Worm (Caenorhabditis elegans) whole organism, L1 larva: ENCODE data around the gene ddr-1.

ENCODE experiments used
- C16A3.4 ChIP-seq: fragments of 150-350 bp; optimal IDR thresholded peaks from 2 replicates; lab custom pipeline; 2014; ENCODE audit warnings: missing biosample characterization, missing genetic modification characterization
- C34B4.2 ChIP-seq: sonication (generic microtip); optimal IDR thresholded peaks from 2 replicates; lab custom pipeline; 2017; ENCODE audit warnings: mild to moderate bottlenecking, missing genetic modification characterization, missing compliant biosample characterization
- aha-1 ChIP-seq: fragments of 150-350 bp; optimal IDR thresholded peaks from 2 replicates; lab custom pipeline; 2014; ENCODE audit warnings: missing biosample characterization, missing genetic modification characterization
- aly-2 ChIP-seq: fragments of 150-350 bp; optimal IDR thresholded peaks from 2 replicates; lab custom pipeline; 2014; ENCODE audit warnings: missing biosample characterization, missing genetic modification characterization
- ama-1 ChIP-seq: fragments of 150-350 bp; optimal IDR thresholded peaks from 2 replicates; lab custom pipeline; 2014
- ceh-88 ChIP-seq: fragments of 200-800 bp; sonication (Bioruptor generic); IDR thresholded peaks from 2 replicates; pipeline ENCODE4 v1.3.6; 2022; ENCODE audit warnings: missing genetic modification characterization, missing compliant biosample characterization
- ceh-90 ChIP-seq: sonication (generic microtip); optimal IDR thresholded peaks from 2 replicates; lab custom pipeline; 2016; ENCODE audit warnings: missing genetic modification characterization, missing compliant biosample characterization
- ces-1 ChIP-seq: fragments of 150-350 bp; optimal IDR thresholded peaks from 2 replicates; lab custom pipeline; 2014; ENCODE audit warnings: missing biosample characterization, missing genetic modification reagents, missing genetic modification characterization
- efl-1 ChIP-seq, 4 experiments: fragments of 150-350 bp; optimal IDR thresholded peaks in 3 of 4; peaks in 1 of 4; 1 replicate in 1 of 4; 2 replicates in 3 of 4; lab custom pipeline; 2014; ENCODE audit warnings: missing biosample characterization in 2 of 4, missing genetic modification characterization in 2 of 4, missing genetic modification reagents in 2 of 4
- efl-3 ChIP-seq: fragments of 200-800 bp; sonication (Bioruptor generic); optimal IDR thresholded peaks from 2 replicates; lab custom pipeline; 2018; ENCODE audit warnings: mild to moderate bottlenecking, missing genetic modification characterization, missing compliant biosample characterization
- elt-2 ChIP-seq: sonication (generic microtip); optimal IDR thresholded peaks from 2 replicates; lab custom pipeline; 2016; ENCODE audit warnings: missing genetic modification characterization, mild to moderate bottlenecking, inconsistent platforms, missing compliant biosample characterization, missing genetic modification reagents
- fkh-10 ChIP-seq: sonication (generic microtip); optimal IDR thresholded peaks from 2 replicates; lab custom pipeline; 2017; ENCODE audit warnings: missing biosample characterization, missing genetic modification reagents, missing genetic modification characterization
- fkh-8 ChIP-seq: sonication (generic microtip); optimal IDR thresholded peaks from 2 replicates; lab custom pipeline; 2016; ENCODE audit warnings: mild to moderate bottlenecking, missing genetic modification characterization, missing compliant biosample characterization
- grh-1 ChIP-seq: fragments of 200-800 bp; sonication (Bioruptor generic); IDR thresholded peaks from 2 replicates; pipeline ENCODE4 v1.3.6; 2022; ENCODE audit warnings: missing genetic modification reagents, missing genetic modification characterization, missing compliant biosample characterization
- irx-1 ChIP-seq: sonication (generic microtip); optimal IDR thresholded peaks from 2 replicates; lab custom pipeline; 2016; ENCODE audit warnings: missing genetic modification characterization, missing compliant biosample characterization
- lin-13 ChIP-seq: fragments of 150-350 bp; optimal IDR thresholded peaks from 2 replicates; lab custom pipeline; 2014; ENCODE audit warnings: missing biosample characterization, missing genetic modification reagents, missing genetic modification characterization
- lin-14 ChIP-seq: fragments of 200-800 bp; sonication (Bioruptor generic); optimal IDR thresholded peaks from 2 replicates; lab custom pipeline; 2018; ENCODE audit warnings: mild to moderate bottlenecking, missing genetic modification characterization, moderate library complexity, missing compliant biosample characterization
- lir-3 ChIP-seq: sonication (generic microtip); optimal IDR thresholded peaks from 2 replicates; lab custom pipeline; 2016; ENCODE audit warnings: mild to moderate bottlenecking, missing genetic modification characterization, moderate library complexity, missing compliant biosample characterization; ENCODE audit not compliant: poor library complexity
- lsy-2 ChIP-seq, 2 experiments: fragments of 150-350 bp; optimal IDR thresholded peaks; 2 replicates each; lab custom pipeline; 2014; ENCODE audit warnings: missing biosample characterization in 2 of 2, missing genetic modification characterization in 2 of 2
- mab-9 ChIP-seq: fragments of 200-800 bp; sonication (Bioruptor generic); IDR thresholded peaks from 2 replicates; pipeline ENCODE4 v1.3.6; 2022; ENCODE audit warnings: missing genetic modification reagents, missing genetic modification characterization, missing compliant biosample characterization
- mep-1 ChIP-seq: fragments of 150-350 bp; optimal IDR thresholded peaks from 2 replicates; lab custom pipeline; 2014; ENCODE audit warnings: missing biosample characterization, missing genetic modification characterization
- nhr-20 ChIP-seq: sonication (generic microtip); optimal IDR thresholded peaks from 2 replicates; lab custom pipeline; 2016; ENCODE audit warnings: mild to moderate bottlenecking, missing genetic modification characterization, missing compliant biosample characterization
- nhr-237 ChIP-seq: fragments of 150-350 bp; optimal IDR thresholded peaks from 2 replicates; lab custom pipeline; 2014; ENCODE audit warnings: missing biosample characterization, missing genetic modification characterization
- nhr-28 ChIP-seq: fragments of 150-350 bp; optimal IDR thresholded peaks from 2 replicates; lab custom pipeline; 2014; ENCODE audit warnings: missing biosample characterization, missing genetic modification characterization
- nhr-47 ChIP-seq: sonication (generic microtip); optimal IDR thresholded peaks from 2 replicates; lab custom pipeline; 2016; ENCODE audit warnings: mild to moderate bottlenecking, missing genetic modification characterization, moderate library complexity, missing compliant biosample characterization
- nhr-71 ChIP-seq: sonication (generic microtip); optimal IDR thresholded peaks from 2 replicates; lab custom pipeline; 2016; ENCODE audit warnings: mild to moderate bottlenecking, missing genetic modification characterization, moderate library complexity, missing compliant biosample characterization
- nhr-77 ChIP-seq: fragments of 150-350 bp; optimal IDR thresholded peaks from 2 replicates; lab custom pipeline; 2014; ENCODE audit warnings: missing biosample characterization, missing genetic modification characterization
- nhr-84 ChIP-seq: sonication (generic microtip); optimal IDR thresholded peaks from 2 replicates; lab custom pipeline; 2017; ENCODE audit warnings: missing biosample characterization, missing genetic modification characterization
- nhr-85 ChIP-seq: sonication (generic microtip); peaks from one replicate; lab custom pipeline; 2016; ENCODE audit warnings: missing genetic modification characterization, inconsistent platforms, missing compliant biosample characterization
- pax-3 ChIP-seq: fragments of 200-800 bp; sonication (Bioruptor generic); optimal IDR thresholded peaks from 2 replicates; lab custom pipeline; 2018; ENCODE audit warnings: mild to moderate bottlenecking, missing genetic modification characterization, moderate library complexity, missing compliant biosample characterization
- pqm-1 ChIP-seq: sonication (generic microtip); optimal IDR thresholded peaks from 3 replicates; lab custom pipeline; 2017; ENCODE audit warnings: missing biosample characterization, missing genetic modification characterization
- skn-1 ChIP-seq: fragments of 150-350 bp; optimal IDR thresholded peaks from 2 replicates; lab custom pipeline; 2014; ENCODE audit warnings: missing biosample characterization, missing genetic modification characterization
- sox-4 ChIP-seq: sonication (generic microtip); optimal IDR thresholded peaks from 2 replicates; lab custom pipeline; 2016; ENCODE audit warnings: missing genetic modification characterization, missing compliant biosample characterization
- sptf-1 ChIP-seq: fragments of 150-350 bp; optimal IDR thresholded peaks from 2 replicates; lab custom pipeline; 2014; ENCODE audit warnings: missing biosample characterization, missing genetic modification characterization
- swsn-7 ChIP-seq: sonication (generic microtip); optimal IDR thresholded peaks from 2 replicates; lab custom pipeline; 2016; ENCODE audit warnings: missing genetic modification characterization, missing compliant biosample characterization
- tbx-2 ChIP-seq: sonication (generic microtip); optimal IDR thresholded peaks from 2 replicates; lab custom pipeline; 2016; ENCODE audit warnings: missing genetic modification characterization, missing compliant biosample characterization
- unc-30 ChIP-seq: sonication (generic microtip); optimal IDR thresholded peaks from 2 replicates; lab custom pipeline; 2017; ENCODE audit warnings: missing biosample characterization, missing genetic modification characterization
- unc-86 ChIP-seq: sonication (generic microtip); optimal IDR thresholded peaks from 2 replicates; lab custom pipeline; 2016; ENCODE audit warnings: missing genetic modification characterization, missing compliant biosample characterization
- xbp-1 ChIP-seq: sonication (generic microtip); optimal IDR thresholded peaks from 2 replicates; lab custom pipeline; 2016; ENCODE audit warnings: missing genetic modification characterization, missing compliant biosample characterization

Gene ddr-1

ce11 chrX:5512707-5513106 is 51.7 kb downstream of the ddr-1 start:
- TF ChIP-seq irx-1 (tag; lab: Kevin White, UChicago), result no peak
- peak; percentile 4 for TF ChIP-seq nhr-77 (tag; lab: Kevin White, UChicago)
- TF ChIP-seq swsn-7 (tag; lab: Kevin White, UChicago), result peak; percentile 9
- TF ChIP-seq unc-86 (tag; lab: Kevin White, UChicago), result no peak
- TF ChIP-seq nhr-71 (tag; lab: Kevin White, UChicago), result peak; percentile 48
- peak; percentile 89 for TF ChIP-seq fkh-8 (tag; lab: Kevin White, UChicago)
- TF ChIP-seq skn-1 (tag; lab: Kevin White, UChicago), result no peak
- TF ChIP-seq nhr-47, result peak; percentile 7
- TF ChIP-seq tbx-2, result peak; percentile 2
- TF ChIP-seq nhr-20 (tag; lab: Kevin White, UChicago), result no peak
- TF ChIP-seq nhr-237, result no peak
- TF ChIP-seq sptf-1 (tag; lab: Kevin White, UChicago), result no peak
- TF ChIP-seq lin-14 (GFP tag; lab: Kevin White, UChicago), result peak; percentile 60
- TF ChIP-seq ceh-88 (GFP tag; lab: Robert Waterston, UW), result no peak

ce11 chrX:5514346-5514745 is 53.3 kb downstream of the ddr-1 start:
- no peak for TF ChIP-seq efl-3 (GFP tag; lab: Kevin White, UChicago)
- no peak for TF ChIP-seq aha-1 (tag; lab: Kevin White, UChicago)
- TF ChIP-seq lin-14 (GFP tag; lab: Kevin White, UChicago), result no peak
- TF ChIP-seq elt-2 (tag; lab: Kevin White, UChicago), result no peak
- TF ChIP-seq skn-1 (tag; lab: Kevin White, UChicago), result peak; percentile 7
- no peak for TF ChIP-seq ama-1 (lab: Kevin White, UChicago)
- TF ChIP-seq lin-13 (GFP tag; lab: Kevin White, UChicago), result no peak
- TF ChIP-seq xbp-1 (tag; lab: Kevin White, UChicago), result no peak
- peak; percentile 8 for TF ChIP-seq mep-1 (tag; lab: Kevin White, UChicago)

ce11 chrX:5514984-5515383 is 54.0 kb downstream of the ddr-1 start, which contains the start of gene T23F2.4:
T23F2.4 (minus strand) TSS chrX:5515084.
- TF ChIP-seq nhr-28 (tag; lab: Kevin White, UChicago), result no peak
- no peak for TF ChIP-seq sox-4 (tag; lab: Kevin White, UChicago)

- TF ChIP-seq pqm-1 (tag; lab: Kevin White, UChicago) (no peak), lin-14 (GFP tag; lab: Kevin White, UChicago) (peak; percentile 69), ces-1 (GFP tag; lab: Kevin White, UChicago) (peak; percentile 54), nhr-71 (tag; lab: Kevin White, UChicago) (peak; percentile 30), fkh-10 (GFP tag; lab: Kevin White, UChicago) (peak; percentile 32), pax-3 (tag; lab: Kevin White, UChicago) (no peak), lsy-2 (tag; optimal IDR thresholded peaks at IDR 0.05; lab: Kevin White, UChicago) (peak in 1 of 2 experiments; percentile 7)
Measured at ce11 chrX:5515459-5515858, 54.4 kb downstream of the ddr-1 start.

ce11 chrX:5516365-5516764 is 55.3 kb downstream of the ddr-1 start:
- peak; percentile 13 for TF ChIP-seq nhr-71 (tag; lab: Kevin White, UChicago)
- TF ChIP-seq nhr-77 (tag; lab: Kevin White, UChicago), result no peak
- peak; percentile 29 for TF ChIP-seq nhr-20 (tag; lab: Kevin White, UChicago)
- TF ChIP-seq tbx-2, result no peak
- TF ChIP-seq lsy-2 (tag; optimal IDR thresholded peaks at IDR 0.05; lab: Kevin White, UChicago), result no peak
- TF ChIP-seq aly-2 (tag; lab: Kevin White, UChicago), result no peak
- TF ChIP-seq ceh-90 (tag; lab: Kevin White, UChicago), result no peak
- TF ChIP-seq lir-3, result no peak
- no peak for TF ChIP-seq pqm-1 (tag; lab: Kevin White, UChicago)
- no peak for TF ChIP-seq C16A3.4 (tag; lab: Kevin White, UChicago)
- no peak for TF ChIP-seq grh-1 (GFP tag; lab: Robert Waterston, UW)
- no peak for TF ChIP-seq nhr-84
- TF ChIP-seq efl-1 (optimal IDR thresholded peaks at IDR 0.05; lab: Kevin White, UChicago), result no peak
- no peak for TF ChIP-seq efl-1 (GFP tag; optimal IDR thresholded peaks at IDR 0.05 in 1 of 2; lab: Kevin White, UChicago)
- TF ChIP-seq lin-14 (GFP tag; lab: Kevin White, UChicago), result peak; percentile 27
- TF ChIP-seq nhr-85 (tag; lab: Kevin White, UChicago), result peak; percentile 67
- no peak for TF ChIP-seq unc-30
- TF ChIP-seq mab-9 (GFP tag; lab: Robert Waterston, UW), result no peak
- TF ChIP-seq C34B4.2 (tag; lab: Kevin White, UChicago), result no peak
- no peak for TF ChIP-seq fkh-8 (tag; lab: Kevin White, UChicago)
- TF ChIP-seq, all 84 proteins: peak for 4
